ENCODE assay signal across 2 fruit fly cellular contexts in genomic region chr2L:5925164-5925563, dm6.
TF ChIP-seq lines count a peak whose summit lies in the region.

No protein-coding gene starts in this region.

- TF ChIP-seq CTCF in whole organism, embryonic (GFP tag; optimal IDR thresholded peaks at IDR 0.05; lab: Kevin White, UChicago) = no peak

TF ChIP-seq in whole organism, embryonic, 481 proteins besides CTCF, POLR2A, EP300 and RAD21:
- TF ChIP-seq CG10321 (GFP tag; IDR thresholded peaks at IDR 0.05; lab: Robert Waterston, UW) (0 out of 2 replicates have a peak, but pooled peaks have one; percentile 19), grau (tag; optimal IDR thresholded peaks at IDR 0.05; lab: Kevin White, UChicago) (no peak), ewg (GFP tag; optimal IDR thresholded peaks at IDR 0.05; lab: Kevin White, UChicago) (peak; percentile 8), CG7745 (tag; optimal IDR thresholded peaks at IDR 0.05; lab: Kevin White, UChicago) (no peak), Trl (optimal IDR thresholded peaks at IDR 0.05; lab: Kevin White, UChicago) (peak; percentile 32 to 36), Trl (GFP tag; optimal IDR thresholded peaks at IDR 0.05; lab: Kevin White, UChicago) (no peak), Ets65A (GFP tag; lab: Kevin White, UChicago) (peak; percentile 19), Deaf1 (tag; optimal IDR thresholded peaks at IDR 0.05; lab: Kevin White, UChicago) (peak; percentile 74), crol (GFP tag; IDR thresholded peaks at IDR 0.05; lab: Robert Waterston, UW) (peak; percentile 62), Mrtf (GFP tag; IDR thresholded peaks at IDR 0.05; lab: Robert Waterston, UW) (no peak), cg (GFP tag; optimal IDR thresholded peaks at IDR 0.05; lab: Kevin White, UChicago) (peak; percentile 82), Nf-YA (GFP tag; IDR thresholded peaks at IDR 0.05; lab: Robert Waterston, UW) (peak; percentile 53), Nf-YB (GFP tag; optimal IDR thresholded peaks at IDR 0.05; lab: Kevin White, UChicago) (peak; percentile 96), Nf-YC (tag; optimal IDR thresholded peaks at IDR 0.05; lab: Kevin White, UChicago) (peak; percentile 97), seq (GFP tag; IDR thresholded peaks at IDR 0.05; lab: Robert Waterston, UW) (peak; percentile 78; the same call in 1 of the 2 replicates), CG10147 (GFP tag; optimal IDR thresholded peaks at IDR 0.05; lab: Kevin White, UChicago) (no peak)

TF ChIP-seq in whole organism, prepupa, 60 proteins besides CTCF, POLR2A, EP300 and RAD21:
- peak; percentile 6 for TF ChIP-seq CG7368 (GFP tag; optimal IDR thresholded peaks at IDR 0.05; lab: Kevin White, UChicago)
- no peak for TF ChIP-seq CG8119 (GFP tag; IDR thresholded peaks at IDR 0.05; lab: Robert Waterston, UW)
